Worm (Caenorhabditis elegans) whole organism, early embryonic: ENCODE results near the gene C07G2.5.

Source experiments
- B0310.2 ChIP-seq: sonication (generic microtip); optimal IDR thresholded peaks from 2 replicates; lab custom pipeline; 2016; ENCODE audit warnings: mild to moderate bottlenecking, missing genetic modification characterization, missing compliant biosample characterization
- F13C5.2 ChIP-seq: sonication (generic microtip); optimal IDR thresholded peaks from 2 replicates; lab custom pipeline; 2017; ENCODE audit warnings: mild to moderate bottlenecking, missing genetic modification characterization, inconsistent platforms, missing compliant biosample characterization
- ama-1 ChIP-seq: fragments of 150-350 bp; optimal IDR thresholded peaks from 2 replicates; lab custom pipeline; 2014
- ceh-13 ChIP-seq: fragments of 200-800 bp; sonication (Bioruptor generic); optimal IDR thresholded peaks from 2 replicates; lab custom pipeline; 2018; ENCODE audit warnings: mild to moderate bottlenecking, missing genetic modification characterization, missing compliant biosample characterization
- ceh-36 ChIP-seq: sonication (generic microtip); optimal IDR thresholded peaks from 2 replicates; lab custom pipeline; 2016; ENCODE audit warnings: missing genetic modification characterization, inconsistent platforms, missing compliant biosample characterization
- ets-7 ChIP-seq: sonication (generic microtip); optimal IDR thresholded peaks from 2 replicates; lab custom pipeline; 2016; ENCODE audit warnings: missing genotype, missing genetic modification characterization, missing compliant biosample characterization
- flt-1 ChIP-seq: fragments of 200-800 bp; sonication (Bioruptor generic); IDR thresholded peaks from 2 replicates; pipeline ENCODE4 v1.3.6; 2022; ENCODE audit warnings: missing genetic modification characterization, missing compliant biosample characterization
- hmbx-1 ChIP-seq: sonication (generic microtip); optimal IDR thresholded peaks from 2 replicates; lab custom pipeline; 2016; ENCODE audit warnings: mild to moderate bottlenecking, missing genetic modification characterization, missing compliant biosample characterization
- hmg-4 ChIP-seq: fragments of 200-800 bp; sonication (Bioruptor generic); optimal IDR thresholded peaks from 2 replicates; lab custom pipeline; 2018; ENCODE audit warnings: mild to moderate bottlenecking, missing genetic modification characterization, missing compliant biosample characterization
- hnd-1 ChIP-seq: sonication (generic microtip); optimal IDR thresholded peaks from 2 replicates; lab custom pipeline; 2016; ENCODE audit warnings: missing genetic modification characterization, missing compliant biosample characterization
- pes-1 ChIP-seq: fragments of 200-800 bp; sonication (Bioruptor generic); IDR thresholded peaks from 2 replicates; pipeline ENCODE4 v1.3.6; 2022; ENCODE audit warnings: missing genetic modification reagents, missing genetic modification characterization, missing compliant biosample characterization
- sea-1 ChIP-seq: fragments of 200-800 bp; sonication (Bioruptor generic); conservative IDR thresholded peaks from 2 replicates; pipeline ENCODE4 v1.3.6; 2022; ENCODE audit warnings: missing genetic modification characterization, missing compliant biosample characterization
- tbx-11 ChIP-seq: fragments of 200-800 bp; sonication (Bioruptor generic); IDR thresholded peaks from 2 replicates; pipeline ENCODE4 v1.3.6; 2022; ENCODE audit warnings: missing genetic modification characterization, missing compliant biosample characterization
- tbx-37 ChIP-seq: fragments of 200-800 bp; sonication (Bioruptor generic); conservative IDR thresholded peaks from 2 replicates; pipeline ENCODE4 v1.3.6; 2022; ENCODE audit warnings: missing genetic modification reagents, missing genetic modification characterization, missing compliant biosample characterization
- tra-4 ChIP-seq: sonication (generic microtip); optimal IDR thresholded peaks from 2 replicates; lab custom pipeline; 2017; ENCODE audit warnings: missing genetic modification characterization, missing compliant biosample characterization

Gene C07G2.5

ce11 chrIII:4450773-4451423 lies 47.9 kb downstream of the C07G2.5 start:
- TF ChIP-seq ceh-36 (tag; lab: Kevin White, UChicago) (no peak), hmg-4 (GFP tag; lab: Kevin White, UChicago) (peak; percentile 27), F13C5.2 (tag; lab: Kevin White, UChicago) (peak; percentile 15)

- no peak for TF ChIP-seq ets-7 (tag; lab: Kevin White, UChicago)
- no peak for TF ChIP-seq B0310.2
- TF ChIP-seq F13C5.2 (tag; lab: Kevin White, UChicago), result no peak
- TF ChIP-seq tbx-11 (GFP tag; lab: Robert Waterston, UW), result no peak
- no peak for TF ChIP-seq flt-1 (GFP tag; lab: Robert Waterston, UW)
- no peak for TF ChIP-seq pes-1 (GFP tag; lab: Robert Waterston, UW)
- no peak for TF ChIP-seq ceh-36 (tag; lab: Kevin White, UChicago)
- no peak for TF ChIP-seq ama-1 (lab: Kevin White, UChicago)
- no peak for TF ChIP-seq sea-1 (GFP tag; lab: Robert Waterston, UW)
- TF ChIP-seq hmbx-1 (tag; lab: Kevin White, UChicago), result no peak
- no peak for TF ChIP-seq tra-4
- no peak for TF ChIP-seq tbx-37 (GFP tag; lab: Robert Waterston, UW)
Observed at ce11 chrIII:4449893-4450579, 48.8 kb downstream of the C07G2.5 start, which contains the start of gene ceh-43. Gene ceh-43 (minus strand): TSS chrIII:4449943.

ce11 chrIII:4449357-4449756 lies 49.5 kb downstream of the C07G2.5 start:
- TF ChIP-seq ceh-13 (GFP tag; lab: Kevin White, UChicago) (no peak), F13C5.2 (tag; lab: Kevin White, UChicago) (no peak), sea-1 (GFP tag; lab: Robert Waterston, UW) (no peak), tbx-37 (GFP tag; lab: Robert Waterston, UW) (no peak), hnd-1 (tag; lab: Kevin White, UChicago) (no peak), hmbx-1 (tag; lab: Kevin White, UChicago) (no peak), ets-7 (tag; lab: Kevin White, UChicago) (no peak)
